Worm (Caenorhabditis elegans) whole organism, L1 larva: ENCODE data around the gene F13E9.15.

Experiments used
- C04F5.9 ChIP-seq: sonication (generic microtip); optimal IDR thresholded peaks from 2 replicates; lab custom pipeline; 2016; ENCODE audit warnings: missing genetic modification characterization, missing compliant biosample characterization
- C16A3.4 ChIP-seq: fragments of 150-350 bp; optimal IDR thresholded peaks from 2 replicates; lab custom pipeline; 2014; ENCODE audit warnings: missing biosample characterization, missing genetic modification characterization
- C34B4.2 ChIP-seq: sonication (generic microtip); optimal IDR thresholded peaks from 2 replicates; lab custom pipeline; 2017; ENCODE audit warnings: mild to moderate bottlenecking, missing genetic modification characterization, missing compliant biosample characterization
- aha-1 ChIP-seq: fragments of 150-350 bp; optimal IDR thresholded peaks from 2 replicates; lab custom pipeline; 2014; ENCODE audit warnings: missing biosample characterization, missing genetic modification characterization
- alr-1 ChIP-seq: fragments of 200-800 bp; sonication (Bioruptor generic); optimal IDR thresholded peaks from 2 replicates; lab custom pipeline; 2018; ENCODE audit warnings: borderline replicate concordance, mild to moderate bottlenecking, missing genetic modification characterization, missing compliant biosample characterization
- aly-2 ChIP-seq: fragments of 150-350 bp; optimal IDR thresholded peaks from 2 replicates; lab custom pipeline; 2014; ENCODE audit warnings: missing biosample characterization, missing genetic modification characterization
- blmp-1 ChIP-seq: fragments of 150-350 bp; optimal IDR thresholded peaks from 2 replicates; lab custom pipeline; 2014; ENCODE audit warnings: missing biosample characterization, missing genetic modification characterization
- ceh-82 ChIP-seq, 3 experiments: fragments of 150-350 bp in 1 of 3; sonication (generic microtip) in 2 of 3; optimal IDR thresholded peaks; 2 replicates each; lab custom pipeline; 2014 to 2017; ENCODE audit warnings: missing biosample characterization in 3 of 3, missing genetic modification characterization in 3 of 3
- ceh-90 ChIP-seq: sonication (generic microtip); optimal IDR thresholded peaks from 2 replicates; lab custom pipeline; 2016; ENCODE audit warnings: missing genetic modification characterization, missing compliant biosample characterization
- dpl-1 ChIP-seq, 3 experiments: fragments of 150-350 bp in 2 of 3; sonication (generic microtip) in 1 of 3; optimal IDR thresholded peaks; 2 replicates each; lab custom pipeline; 2014 to 2017; ENCODE audit warnings: missing biosample characterization in 3 of 3, missing genetic modification characterization in 3 of 3, missing genetic modification reagents in 3 of 3
- dsc-1 ChIP-seq: sonication (generic microtip); optimal IDR thresholded peaks from 2 replicates; lab custom pipeline; 2016; ENCODE audit warnings: mild to moderate bottlenecking, missing genetic modification characterization, missing compliant biosample characterization
- efl-1 ChIP-seq, 4 experiments: fragments of 150-350 bp; optimal IDR thresholded peaks in 3 of 4; peaks in 1 of 4; 1 replicate in 1 of 4; 2 replicates in 3 of 4; lab custom pipeline; 2014; ENCODE audit warnings: missing biosample characterization in 2 of 4, missing genetic modification characterization in 2 of 4, missing genetic modification reagents in 2 of 4
- elt-2 ChIP-seq: sonication (generic microtip); optimal IDR thresholded peaks from 2 replicates; lab custom pipeline; 2016; ENCODE audit warnings: missing genetic modification characterization, mild to moderate bottlenecking, inconsistent platforms, missing compliant biosample characterization, missing genetic modification reagents
- elt-3 ChIP-seq, 6 experiments: fragments of 150-350 bp in 1 of 6; sonication (generic microtip); optimal IDR thresholded peaks; 2 replicates each; lab custom pipeline; 2017 to 2018; ENCODE audit warnings: missing biosample characterization in 6 of 6, missing genetic modification characterization in 6 of 6, inconsistent platforms in 1 of 6
- grh-1 ChIP-seq: fragments of 200-800 bp; sonication (Bioruptor generic); IDR thresholded peaks from 2 replicates; pipeline ENCODE4 v1.3.6; 2022; ENCODE audit warnings: missing genetic modification reagents, missing genetic modification characterization, missing compliant biosample characterization
- hlh-4 ChIP-seq: sonication (generic microtip); optimal IDR thresholded peaks from 2 replicates; lab custom pipeline; 2016; ENCODE audit warnings: mild to moderate bottlenecking, missing genetic modification characterization, missing compliant biosample characterization
- jun-1 ChIP-seq: fragments of 150-350 bp; optimal IDR thresholded peaks from 2 replicates; lab custom pipeline; 2014; ENCODE audit warnings: missing biosample characterization, missing genetic modification reagents, missing genetic modification characterization
- lin-14 ChIP-seq: fragments of 200-800 bp; sonication (Bioruptor generic); optimal IDR thresholded peaks from 2 replicates; lab custom pipeline; 2018; ENCODE audit warnings: mild to moderate bottlenecking, missing genetic modification characterization, moderate library complexity, missing compliant biosample characterization
- lin-35 ChIP-seq, 2 experiments: fragments of 150-350 bp; optimal IDR thresholded peaks; 2 replicates each; lab custom pipeline; 2014; ENCODE audit warnings: missing biosample characterization in 2 of 2, missing genetic modification characterization in 2 of 2, missing genetic modification reagents in 2 of 2
- lin-39 ChIP-seq: fragments of 150-350 bp; optimal IDR thresholded peaks from 2 replicates; lab custom pipeline; 2014; ENCODE audit warnings: missing biosample characterization, missing genetic modification reagents, missing genetic modification characterization
- lsy-2 ChIP-seq, 2 experiments: fragments of 150-350 bp; optimal IDR thresholded peaks; 2 replicates each; lab custom pipeline; 2014; ENCODE audit warnings: missing biosample characterization in 2 of 2, missing genetic modification characterization in 2 of 2
- mab-9 ChIP-seq: fragments of 200-800 bp; sonication (Bioruptor generic); IDR thresholded peaks from 2 replicates; pipeline ENCODE4 v1.3.6; 2022; ENCODE audit warnings: missing genetic modification reagents, missing genetic modification characterization, missing compliant biosample characterization
- mdl-1 ChIP-seq, 2 experiments: fragments of 150-350 bp; optimal IDR thresholded peaks; 2 replicates each; lab custom pipeline; 2014 to 2017; ENCODE audit warnings: missing biosample characterization in 2 of 2, missing genetic modification characterization in 2 of 2, inconsistent platforms in 1 of 2
- mep-1 ChIP-seq: fragments of 150-350 bp; optimal IDR thresholded peaks from 2 replicates; lab custom pipeline; 2014; ENCODE audit warnings: missing biosample characterization, missing genetic modification characterization
- nhr-11 ChIP-seq: fragments of 150-350 bp; optimal IDR thresholded peaks from 2 replicates; lab custom pipeline; 2014; ENCODE audit warnings: missing biosample characterization, missing genetic modification characterization
- nhr-20 ChIP-seq: sonication (generic microtip); optimal IDR thresholded peaks from 2 replicates; lab custom pipeline; 2016; ENCODE audit warnings: mild to moderate bottlenecking, missing genetic modification characterization, missing compliant biosample characterization
- nhr-28 ChIP-seq: fragments of 150-350 bp; optimal IDR thresholded peaks from 2 replicates; lab custom pipeline; 2014; ENCODE audit warnings: missing biosample characterization, missing genetic modification characterization
- nhr-85 ChIP-seq: sonication (generic microtip); peaks from one replicate; lab custom pipeline; 2016; ENCODE audit warnings: missing genetic modification characterization, inconsistent platforms, missing compliant biosample characterization
- pag-3 ChIP-seq: sonication (generic microtip); optimal IDR thresholded peaks from 2 replicates; lab custom pipeline; 2017; ENCODE audit warnings: missing genetic modification characterization, mild to moderate bottlenecking, missing compliant biosample characterization, antibody characterized with exemption, borderline replicate concordance; ENCODE audit not compliant: insufficient read depth
- rnt-1 ChIP-seq: sonication (generic microtip); optimal IDR thresholded peaks from 2 replicates; lab custom pipeline; 2016; ENCODE audit warnings: mild to moderate bottlenecking, missing genetic modification characterization, moderate library complexity, missing compliant biosample characterization
- skn-1 ChIP-seq: fragments of 150-350 bp; optimal IDR thresholded peaks from 2 replicates; lab custom pipeline; 2014; ENCODE audit warnings: missing biosample characterization, missing genetic modification characterization
- snu-23 ChIP-seq: sonication (generic microtip); optimal IDR thresholded peaks from 2 replicates; lab custom pipeline; 2016; ENCODE audit warnings: missing genetic modification characterization, missing compliant biosample characterization
- tbx-2 ChIP-seq: sonication (generic microtip); optimal IDR thresholded peaks from 2 replicates; lab custom pipeline; 2016; ENCODE audit warnings: missing genetic modification characterization, missing compliant biosample characterization
- unc-98 ChIP-seq: fragments of 200-800 bp; sonication (Bioruptor generic); IDR thresholded peaks from 2 replicates; pipeline ENCODE4 v1.3.6; 2022; ENCODE audit warnings: missing genetic modification characterization, missing compliant biosample characterization
- ztf-11 ChIP-seq, 2 experiments: sonication (generic microtip); optimal IDR thresholded peaks; 2 replicates each; lab custom pipeline; 2016 to 2017; ENCODE audit warnings: missing genetic modification characterization in 2 of 2, missing biosample characterization in 1 of 2, missing compliant biosample characterization in 1 of 2

The F13E9.15 gene

ce11 chrIV:10867370-10868146 is 22.1 kb downstream of the F13E9.15 start:
- no peak for TF ChIP-seq grh-1 (GFP tag; lab: Robert Waterston, UW)
- no peak for TF ChIP-seq efl-1 (optimal IDR thresholded peaks at IDR 0.05; lab: Kevin White, UChicago)
- TF ChIP-seq efl-1 (GFP tag; optimal IDR thresholded peaks at IDR 0.05 in 1 of 2; lab: Kevin White, UChicago): peak in 1 of 2 experiments; percentile 59
- TF ChIP-seq, all 84 proteins: peak for 1

- TF ChIP-seq nhr-85 (no peak), lin-35 (GFP tag; optimal IDR thresholded peaks at IDR 0.05; lab: Kevin White, UChicago) (no peak), hlh-4 (tag; lab: Kevin White, UChicago) (no peak), pag-3 (tag; lab: Kevin White, UChicago) (no peak), tbx-2 (no peak), nhr-28 (tag; lab: Kevin White, UChicago) (no peak), nhr-11 (tag; lab: Kevin White, UChicago) (no peak), elt-2 (tag; lab: Kevin White, UChicago) (no peak), mab-9 (GFP tag; lab: Robert Waterston, UW) (no peak), alr-1 (tag; lab: Kevin White, UChicago) (no peak), C16A3.4 (tag; lab: Kevin White, UChicago) (no peak), jun-1 (tag; lab: Kevin White, UChicago) (no peak), rnt-1 (tag; lab: Kevin White, UChicago) (no peak), ceh-82 (tag; optimal IDR thresholded peaks at IDR 0.05; lab: Kevin White, UChicago) (no peak), ztf-11 (tag; optimal IDR thresholded peaks at IDR 0.05; lab: Kevin White, UChicago) (no peak), aha-1 (no peak), C34B4.2 (tag; lab: Kevin White, UChicago) (no peak), C04F5.9 (tag; lab: Kevin White, UChicago) (no peak)
- TF ChIP-seq, all 84 proteins: peak for 0
Observed at ce11 chrIV:10864031-10864430, 25.6 kb downstream of the F13E9.15 start, which contains the start of gene nish-1. Gene nish-1 (plus strand): TSS chrIV:10864331.

ce11 chrIV:10861102-10861501 is 28.6 kb downstream of the F13E9.15 start, which contains the start of gene rbm-22:
Gene rbm-22 (plus strand): TSS chrIV:10861402.
- TF ChIP-seq unc-98 (GFP tag; lab: Robert Waterston, UW) (no peak), nhr-85 (no peak), ceh-90 (no peak), efl-1 (optimal IDR thresholded peaks at IDR 0.05; lab: Kevin White, UChicago) (no peak), efl-1 (GFP tag; optimal IDR thresholded peaks at IDR 0.05 in 1 of 2; lab: Kevin White, UChicago) (peak in 1 of 2 experiments; percentile 41)
- TF ChIP-seq, all 84 proteins: peak for 1

ce11 chrIV:10858300-10859016 is 31.2 kb downstream of the F13E9.15 start, which contains the start of the genes T11G6.2 and hars-1:
Gene T11G6.2 (minus strand): TSS chrIV:10858496.
Gene hars-1 (plus strand): TSS chrIV:10858957.
- TF ChIP-seq dpl-1 (GFP tag; optimal IDR thresholded peaks at IDR 0.05; lab: Kevin White, UChicago) (peak; percentile 8 to 32 (median 13)), lin-39 (tag; lab: Kevin White, UChicago) (no peak), skn-1 (tag; lab: Kevin White, UChicago) (peak; percentile 55), lsy-2 (tag; optimal IDR thresholded peaks at IDR 0.05; lab: Kevin White, UChicago) (peak in 1 of 2 experiments; percentile 52), lin-35 (GFP tag; optimal IDR thresholded peaks at IDR 0.05; lab: Kevin White, UChicago) (peak; percentile 24 to 58), efl-1 (optimal IDR thresholded peaks at IDR 0.05; lab: Kevin White, UChicago) (peak in 1 of 2 experiments; percentile 34), efl-1 (GFP tag; optimal IDR thresholded peaks at IDR 0.05 in 1 of 2; lab: Kevin White, UChicago) (peak in 1 of 2 experiments; percentile 22), dsc-1 (tag; lab: Kevin White, UChicago) (no peak), rnt-1 (tag; lab: Kevin White, UChicago) (no peak), lin-14 (peak; percentile 56), mdl-1 (tag; optimal IDR thresholded peaks at IDR 0.05; lab: Kevin White, UChicago) (peak in 1 of 2 experiments; percentile 61), snu-23 (GFP tag; lab: Kevin White, UChicago) (peak; percentile 29), aly-2 (tag; lab: Kevin White, UChicago) (no peak), nhr-20 (tag; lab: Kevin White, UChicago) (no peak), mep-1 (tag; lab: Kevin White, UChicago) (peak; percentile 2), C16A3.4 (tag; lab: Kevin White, UChicago) (peak; percentile 37), elt-3 (tag; optimal IDR thresholded peaks at IDR 0.05; lab: Kevin White, UChicago) (peak in 1 of 6 experiments; percentile 41), blmp-1 (peak; percentile 43)
